Worm (Caenorhabditis elegans) whole organism, young adult: ENCODE measurements around the gene F41F3.9.

ENCODE experiments used
- C06A6.2 ChIP-seq: fragments of 200-800 bp; sonication (Bioruptor generic); conservative IDR thresholded peaks from 2 replicates; pipeline ENCODE4 v1.3.6; 2022; ENCODE audit warnings: missing genetic modification characterization, missing compliant biosample characterization
- F23B12.7 ChIP-seq: sonication (generic microtip); optimal IDR thresholded peaks from 2 replicates; lab custom pipeline; 2017; ENCODE audit warnings: missing genetic modification characterization, mild to moderate bottlenecking, missing compliant biosample characterization, antibody characterized with exemption, moderate library complexity; ENCODE audit not compliant: insufficient read depth
- F52B5.7 ChIP-seq: sonication (generic microtip); optimal IDR thresholded peaks from 2 replicates; lab custom pipeline; 2016; ENCODE audit warnings: mild to moderate bottlenecking, missing genetic modification characterization, missing compliant biosample characterization
- K12H6.12 ChIP-seq: fragments of 200-800 bp; sonication (Bioruptor generic); optimal IDR thresholded peaks from 2 replicates; lab custom pipeline; 2018; ENCODE audit warnings: mild to moderate bottlenecking, missing genetic modification characterization, missing compliant biosample characterization
- T07F8.4 ChIP-seq: sonication (generic microtip); optimal IDR thresholded peaks from 2 replicates; lab custom pipeline; 2016; ENCODE audit warnings: mild to moderate bottlenecking, missing genetic modification characterization, moderate library complexity, missing compliant biosample characterization
- Y53G8AR.9 ChIP-seq: fragments of 200-800 bp; sonication (Bioruptor generic); conservative IDR thresholded peaks from 2 replicates; pipeline ENCODE4 v1.3.6; 2022; ENCODE audit warnings: missing genetic modification reagents, missing genetic modification characterization, missing compliant biosample characterization
- Y56A3A.18 ChIP-seq: fragments of 200-800 bp; sonication (Bioruptor generic); IDR thresholded peaks from 2 replicates; pipeline ENCODE4 v1.3.6; 2022; ENCODE audit warnings: missing genetic modification reagents, missing genetic modification characterization, missing compliant biosample characterization
- Y79H2A.3 ChIP-seq: fragments of 200-800 bp; sonication (Bioruptor generic); conservative IDR thresholded peaks from 2 replicates; pipeline ENCODE4 v1.3.6; 2022; ENCODE audit warnings: missing genetic modification reagents, missing genetic modification characterization, missing compliant biosample characterization
- ama-1 ChIP-seq, 3 experiments: fragments of 150-350 bp in 1 of 3; sonication (generic microtip) in 2 of 3; optimal IDR thresholded peaks; 2 replicates each; lab custom pipeline; 2014 to 2018; ENCODE audit warnings: missing biosample characterization in 2 of 3, missing genetic modification characterization in 2 of 3, missing genetic modification reagents in 2 of 3
- attf-3 ChIP-seq: fragments of 200-800 bp; sonication (Bioruptor generic); conservative IDR thresholded peaks from 2 replicates; pipeline ENCODE4 v1.3.6; 2022; ENCODE audit warnings: missing genetic modification reagents, missing genetic modification characterization, missing compliant biosample characterization
- attf-5 ChIP-seq: fragments of 200-800 bp; sonication (Bioruptor generic); optimal IDR thresholded peaks from 2 replicates; lab custom pipeline; 2018; ENCODE audit warnings: mild to moderate bottlenecking, missing genetic modification characterization, missing compliant biosample characterization
- cebp-2 ChIP-seq: fragments of 200-800 bp; sonication (Bioruptor generic); IDR thresholded peaks from 2 replicates; pipeline ENCODE4 v1.3.6; 2022; ENCODE audit warnings: missing genetic modification characterization, missing compliant biosample characterization
- ceh-100 ChIP-seq: fragments of 200-800 bp; sonication (Bioruptor generic); IDR thresholded peaks from 2 replicates; pipeline ENCODE4 v1.3.6; 2022; ENCODE audit warnings: missing genetic modification reagents, missing genetic modification characterization, missing compliant biosample characterization
- dox-1 ChIP-seq: fragments of 200-800 bp; sonication (Bioruptor generic); IDR thresholded peaks from 2 replicates; pipeline ENCODE4 v1.3.6; 2022; ENCODE audit warnings: missing genetic modification reagents, missing genetic modification characterization, missing compliant biosample characterization
- egl-18 ChIP-seq: fragments of 200-800 bp; sonication (Bioruptor generic); IDR thresholded peaks from 2 replicates; pipeline ENCODE4 v1.3.6; 2022; ENCODE audit warnings: missing genetic modification reagents, missing genetic modification characterization, missing compliant biosample characterization
- egl-44 ChIP-seq: fragments of 200-800 bp; sonication (Bioruptor generic); IDR thresholded peaks from 2 replicates; pipeline ENCODE4 v1.3.6; 2022; ENCODE audit warnings: missing genetic modification reagents, missing genetic modification characterization, missing compliant biosample characterization
- egrh-3 ChIP-seq: fragments of 200-800 bp; sonication (Bioruptor generic); IDR thresholded peaks from 2 replicates; pipeline ENCODE4 v1.3.6; 2022; ENCODE audit warnings: missing genetic modification reagents, missing genetic modification characterization, missing compliant biosample characterization
- hsf-1 ChIP-seq: fragments of 200-800 bp; sonication (Bioruptor generic); IDR thresholded peaks from 2 replicates; pipeline ENCODE4 v1.3.6; 2022; ENCODE audit warnings: missing genetic modification reagents, missing genetic modification characterization, missing compliant biosample characterization
- lin-35 ChIP-seq, 3 experiments: fragments of 150-350 bp in 2 of 3; sonication (generic microtip) in 1 of 3; optimal IDR thresholded peaks; 2 replicates each; lab custom pipeline; 2014 to 2018; ENCODE audit warnings: missing biosample characterization in 3 of 3, missing genetic modification characterization in 3 of 3, missing genetic modification reagents in 3 of 3
- lin-40 ChIP-seq: sonication (generic microtip); optimal IDR thresholded peaks from 2 replicates; lab custom pipeline; 2016; ENCODE audit warnings: missing genetic modification characterization, mild to moderate bottlenecking, missing compliant biosample characterization, missing genotype, missing genetic modification reagents
- lin-54 ChIP-seq: fragments of 200-800 bp; sonication (Bioruptor generic); optimal IDR thresholded peaks from 2 replicates; lab custom pipeline; 2018; ENCODE audit warnings: mild to moderate bottlenecking, missing genetic modification characterization, missing compliant biosample characterization
- lir-1 ChIP-seq: fragments of 200-800 bp; sonication (Bioruptor generic); conservative IDR thresholded peaks from 2 replicates; pipeline ENCODE4 v1.3.6; 2022; ENCODE audit warnings: missing genetic modification reagents, missing genetic modification characterization, missing compliant biosample characterization
- lsy-27 ChIP-seq: sonication (generic microtip); optimal IDR thresholded peaks from 2 replicates; lab custom pipeline; 2017; ENCODE audit warnings: missing genetic modification characterization, mild to moderate bottlenecking, missing compliant biosample characterization, antibody characterized with exemption, missing genotype, borderline replicate concordance; ENCODE audit not compliant: insufficient read depth
- madf-3 ChIP-seq: fragments of 200-800 bp; sonication (Bioruptor generic); IDR thresholded peaks from 2 replicates; pipeline ENCODE4 v1.3.6; 2022; ENCODE audit warnings: missing genetic modification reagents, missing genetic modification characterization, missing compliant biosample characterization
- madf-6 ChIP-seq: fragments of 200-800 bp; sonication (Bioruptor generic); IDR thresholded peaks from 2 replicates; pipeline ENCODE4 v1.3.6; 2022; ENCODE audit warnings: missing genetic modification reagents, missing genetic modification characterization, missing compliant biosample characterization
- madf-8 ChIP-seq: fragments of 200-800 bp; sonication (Bioruptor generic); conservative IDR thresholded peaks from 2 replicates; pipeline ENCODE4 v1.3.6; 2022; ENCODE audit warnings: missing genetic modification reagents, missing genetic modification characterization, missing compliant biosample characterization
- mcd-1 ChIP-seq: fragments of 200-800 bp; sonication (Bioruptor generic); IDR thresholded peaks from 2 replicates; pipeline ENCODE4 v1.3.6; 2022; ENCODE audit warnings: missing genetic modification reagents, missing genetic modification characterization, missing compliant biosample characterization
- mes-4 ChIP-seq: sonication (generic microtip); optimal IDR thresholded peaks from 2 replicates; lab custom pipeline; 2016; ENCODE audit warnings: missing genotype, missing genetic modification characterization, missing compliant biosample characterization
- nfyb-1 ChIP-seq: fragments of 200-800 bp; sonication (Bioruptor generic); IDR thresholded peaks from 2 replicates; pipeline ENCODE4 v1.3.6; 2022; ENCODE audit warnings: missing genetic modification reagents, missing genetic modification characterization, missing compliant biosample characterization
- nhr-27 ChIP-seq: fragments of 200-800 bp; sonication (Bioruptor generic); optimal IDR thresholded peaks from 2 replicates; lab custom pipeline; 2018; ENCODE audit warnings: mild to moderate bottlenecking, missing genetic modification characterization, moderate library complexity, missing compliant biosample characterization
- nhr-80 ChIP-seq: sonication (generic microtip); optimal IDR thresholded peaks from 2 replicates; lab custom pipeline; 2016; ENCODE audit warnings: missing genetic modification characterization, missing compliant biosample characterization
- pbrm-1 ChIP-seq: fragments of 200-800 bp; sonication (Bioruptor generic); IDR thresholded peaks from 2 replicates; pipeline ENCODE4 v1.3.6; 2022; ENCODE audit warnings: missing genetic modification reagents, missing genetic modification characterization, missing compliant biosample characterization
- rcor-1 ChIP-seq: fragments of 200-800 bp; sonication (Bioruptor generic); IDR thresholded peaks from 2 replicates; pipeline ENCODE4 v1.3.6; 2022; ENCODE audit warnings: missing genetic modification reagents, missing genetic modification characterization, missing compliant biosample characterization
- repo-1 ChIP-seq: sonication (generic microtip); optimal IDR thresholded peaks from 2 replicates; lab custom pipeline; 2017; ENCODE audit warnings: mild to moderate bottlenecking, missing genetic modification characterization, missing compliant biosample characterization
- rpc-1 ChIP-seq, 2 experiments: fragments of 150-350 bp in 1 of 2; sonication (generic microtip) in 1 of 2; optimal IDR thresholded peaks; 2 replicates each; lab custom pipeline; 2014 to 2018; ENCODE audit warnings: missing biosample characterization in 1 of 2, missing genetic modification characterization in 1 of 2, missing genetic modification reagents in 1 of 2, missing genotype in 1 of 2
- snpc-3.4 ChIP-seq: sonication (generic microtip); optimal IDR thresholded peaks from 2 replicates; lab custom pipeline; 2017; ENCODE audit warnings: missing genetic modification characterization, mild to moderate bottlenecking, missing compliant biosample characterization, antibody characterized with exemption, moderate library complexity, missing genotype, missing genetic modification reagents
- tbp1 ChIP-seq: fragments of 200-800 bp; sonication (Bioruptor generic); optimal IDR thresholded peaks from 2 replicates; lab custom pipeline; 2018; ENCODE audit warnings: mild to moderate bottlenecking, missing genetic modification characterization, missing compliant biosample characterization
- zfh-2 ChIP-seq: fragments of 200-800 bp; sonication (Bioruptor generic); conservative IDR thresholded peaks from 2 replicates; pipeline ENCODE4 v1.3.6; 2022; ENCODE audit warnings: missing genetic modification reagents, missing genetic modification characterization, missing compliant biosample characterization
- zim-3 ChIP-seq: sonication (generic microtip); optimal IDR thresholded peaks from 2 replicates; lab custom pipeline; 2017; ENCODE audit warnings: mild to moderate bottlenecking, missing genetic modification characterization, moderate library complexity, missing compliant biosample characterization

The F41F3.9 gene

DNA sequence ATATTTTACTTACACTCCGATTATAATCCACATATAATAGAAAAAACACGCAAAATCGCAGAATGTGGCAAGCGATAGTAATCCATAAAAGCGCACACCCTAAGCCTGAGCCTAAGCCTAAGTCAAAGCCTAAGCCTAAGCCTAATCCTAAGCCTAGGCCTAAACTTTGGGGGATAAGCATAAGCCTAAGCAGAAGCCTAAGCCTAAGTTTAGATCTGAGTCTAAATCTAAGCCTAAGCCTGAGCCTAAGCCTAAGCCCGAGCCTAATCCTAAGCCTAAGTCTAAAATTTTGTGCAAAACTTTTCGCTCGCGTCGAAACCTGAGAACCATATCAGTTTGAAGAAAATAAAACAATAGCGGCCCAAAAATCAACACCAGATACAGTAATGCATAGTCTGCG, 28.9 kb downstream of the F41F3.9 start:
- TF ChIP-seq F52B5.7 (tag; lab: Kevin White, UChicago) (no peak), lin-54 (no peak)

DNA sequence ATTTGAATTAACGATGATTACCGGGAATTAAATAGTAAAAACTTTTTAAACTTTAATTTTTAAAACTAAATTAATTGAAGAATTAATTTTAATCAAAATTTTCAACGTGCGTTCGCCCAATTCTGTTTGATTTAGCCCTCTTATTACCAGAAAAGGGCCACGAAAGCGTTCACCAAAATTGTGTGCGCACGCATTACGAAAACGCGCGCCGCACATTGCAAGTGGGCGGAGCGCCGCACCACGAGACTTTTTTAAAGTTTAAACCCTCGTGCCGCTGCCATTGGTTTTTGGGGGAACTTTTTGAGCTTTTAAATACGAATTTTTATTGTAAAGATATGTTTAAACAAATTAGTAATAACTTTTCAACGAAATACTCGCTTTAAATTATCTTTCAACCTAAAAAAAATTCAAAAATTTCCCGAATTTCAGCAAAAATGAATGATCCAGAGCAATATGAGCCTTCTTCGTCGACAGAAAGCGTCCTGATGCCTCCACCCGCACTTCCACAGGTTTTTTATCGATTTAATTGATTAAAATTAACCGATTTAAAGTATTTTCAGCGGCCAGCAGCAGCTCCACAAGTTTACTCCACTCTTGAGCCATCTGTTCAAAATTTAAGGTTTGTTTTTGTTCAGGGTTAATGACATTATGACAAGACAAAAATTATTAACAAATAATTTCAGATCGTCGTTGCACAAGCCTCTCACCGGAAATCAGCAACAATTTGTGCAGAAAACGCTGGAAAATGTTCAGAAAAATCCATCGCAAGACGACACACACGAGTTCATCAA, 31.6 kb downstream of the F41F3.9 start, which contains the start of gene taf-10:
Gene taf-10 (plus strand): TSS at position 424 of the 791 bp plus-strand sequence.
- TF ChIP-seq attf-5 (GFP tag; lab: Kevin White, UChicago) (peak; percentile 49), C06A6.2 (GFP tag; lab: Robert Waterston, UW) (peak; percentile 52; the same call in 1 of the 2 replicates), nfyb-1 (GFP tag; lab: Robert Waterston, UW) (0 out of 2 replicates have a peak, but pooled peaks have one; percentile 51), madf-8 (GFP tag; lab: Robert Waterston, UW) (peak; percentile 18; the same call in 1 of the 2 replicates), ceh-100 (peak; percentile 15; the same call in 1 of the 2 replicates), repo-1 (tag; lab: Kevin White, UChicago) (no peak), Y56A3A.18 (GFP tag; lab: Robert Waterston, UW) (no peak), F23B12.7 (peak; percentile 7), lin-35 (GFP tag; optimal IDR thresholded peaks at IDR 0.05; lab: Kevin White, UChicago) (no peak), lin-54 (peak; percentile 47), rpc-1 (optimal IDR thresholded peaks at IDR 0.05; lab: Kevin White, UChicago) (peak; percentile 8), rpc-1 (tag; optimal IDR thresholded peaks at IDR 0.05; lab: Kevin White, UChicago) (no peak), attf-3 (GFP tag; lab: Robert Waterston, UW) (0 out of 2 replicates have a peak, but pooled peaks have one; percentile 25), lin-40 (tag; lab: Kevin White, UChicago) (peak; percentile 13), egl-44 (GFP tag; lab: Robert Waterston, UW) (0 out of 2 replicates have a peak, but pooled peaks have one; percentile 50), dox-1 (GFP tag; lab: Robert Waterston, UW) (peak; percentile 60), mes-4 (tag; lab: Kevin White, UChicago) (no peak), madf-6 (GFP tag; lab: Robert Waterston, UW) (peak; percentile 17; the same call in 1 of the 2 replicates), nhr-80 (tag; lab: Kevin White, UChicago) (peak; percentile 29), lir-1 (GFP tag; lab: Robert Waterston, UW) (no peak), nhr-27 (tag; lab: Kevin White, UChicago) (no peak), K12H6.12 (tag; lab: Kevin White, UChicago) (no peak), tbp1 (peak; percentile 9), pbrm-1 (GFP tag; lab: Robert Waterston, UW) (peak; percentile 49; the same call in 1 of the 2 replicates), lsy-27 (tag; lab: Kevin White, UChicago) (no peak)
- TF ChIP-seq, all 124 proteins: peak for 16

DNA sequence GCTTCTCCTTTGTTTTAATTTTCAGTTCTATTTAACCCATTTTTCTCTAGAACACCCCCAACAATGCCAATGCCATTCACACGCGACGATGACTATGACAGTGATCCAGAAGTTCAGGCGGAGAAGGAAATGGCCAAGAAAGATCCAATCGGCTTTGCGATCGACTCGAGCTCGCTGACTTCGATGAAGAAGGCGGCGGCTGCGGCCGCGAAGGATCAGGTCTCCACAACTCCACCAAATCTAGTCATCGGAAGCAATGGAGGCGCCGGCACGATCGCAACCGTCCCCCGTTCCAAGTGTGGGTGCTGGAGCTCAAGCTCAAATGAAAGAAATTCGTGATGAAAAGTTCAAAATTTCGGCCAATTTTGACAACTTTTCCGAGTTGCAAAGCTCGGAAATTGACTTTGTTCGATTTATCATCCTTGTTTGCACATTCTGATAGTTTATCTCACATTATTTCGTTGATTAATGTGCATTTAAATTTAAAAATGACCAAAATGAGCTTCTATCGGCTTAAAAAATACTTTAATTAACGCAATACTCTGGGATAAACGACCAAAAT, 32.8 kb downstream of the F41F3.9 start, which contains the start of gene K03B4.2:
Gene K03B4.2 (plus strand): TSS at position 51 of the 562 bp plus-strand sequence.
- peak; percentile 64 for TF ChIP-seq zfh-2 (GFP tag; lab: Robert Waterston, UW)
- TF ChIP-seq Y53G8AR.9 (GFP tag; lab: Robert Waterston, UW), result peak; percentile 69; the same call in 1 of the 2 replicates
- 0 out of 2 replicates have a peak, but pooled peaks have one; percentile 32 for TF ChIP-seq nfyb-1 (GFP tag; lab: Robert Waterston, UW)
- TF ChIP-seq mcd-1 (GFP tag; lab: Robert Waterston, UW), result peak; percentile 43; the same call in 1 of the 2 replicates
- TF ChIP-seq egrh-3 (GFP tag; lab: Robert Waterston, UW), result 0 out of 2 replicates have a peak, but pooled peaks have one; percentile 26
- peak; percentile 38; the same call in 1 of the 2 replicates for TF ChIP-seq madf-3 (GFP tag; lab: Robert Waterston, UW)
- 0 out of 2 replicates have a peak, but pooled peaks have one; percentile 14 for TF ChIP-seq pbrm-1 (GFP tag; lab: Robert Waterston, UW)
- TF ChIP-seq madf-6 (GFP tag; lab: Robert Waterston, UW), result peak; percentile 34
- TF ChIP-seq lin-35 (GFP tag; optimal IDR thresholded peaks at IDR 0.05; lab: Kevin White, UChicago), result peak in 1 of 3 experiments; percentile 15
- TF ChIP-seq zim-3, result peak; percentile 11
- TF ChIP-seq rcor-1, result no peak
- 0 out of 2 replicates have a peak, but pooled peaks have one; percentile 45 for TF ChIP-seq cebp-2
- 0 out of 2 replicates have a peak, but pooled peaks have one; percentile 12 for TF ChIP-seq madf-8 (GFP tag; lab: Robert Waterston, UW)
- TF ChIP-seq hsf-1 (GFP tag; lab: Robert Waterston, UW), result no peak
- TF ChIP-seq T07F8.4 (tag; lab: Kevin White, UChicago), result no peak
- no peak for TF ChIP-seq snpc-3.4 (tag; lab: Kevin White, UChicago)
- 0 out of 2 replicates have a peak, but pooled peaks have one; percentile 7 for TF ChIP-seq Y56A3A.18 (GFP tag; lab: Robert Waterston, UW)
- peak; percentile 67; the same call in 1 of the 2 replicates for TF ChIP-seq Y79H2A.3 (GFP tag; lab: Robert Waterston, UW)
- TF ChIP-seq egl-18 (GFP tag; lab: Robert Waterston, UW), result 0 out of 2 replicates have a peak, but pooled peaks have one; percentile 19
- peak; percentile 59 for TF ChIP-seq ama-1 (optimal IDR thresholded peaks at IDR 0.05; lab: Kevin White, UChicago)
- no peak for TF ChIP-seq ama-1 (GFP tag; optimal IDR thresholded peaks at IDR 0.05; lab: Kevin White, UChicago)
